Worm (Caenorhabditis elegans) whole organism, L4/young adult: ENCODE measurements around the gene C17C3.1.

Source experiments
- W03F9.2 ChIP-seq: fragments of 150-350 bp; optimal IDR thresholded peaks from 2 replicates; lab custom pipeline; 2014; ENCODE audit warnings: missing biosample characterization, missing genetic modification characterization
- him-1 ChIP-seq: sonication (generic microtip); optimal IDR thresholded peaks from 2 replicates; lab custom pipeline; 2016; ENCODE audit warnings: missing genotype, missing genetic modification reagents, missing genetic modification characterization, missing compliant biosample characterization

DNA sequence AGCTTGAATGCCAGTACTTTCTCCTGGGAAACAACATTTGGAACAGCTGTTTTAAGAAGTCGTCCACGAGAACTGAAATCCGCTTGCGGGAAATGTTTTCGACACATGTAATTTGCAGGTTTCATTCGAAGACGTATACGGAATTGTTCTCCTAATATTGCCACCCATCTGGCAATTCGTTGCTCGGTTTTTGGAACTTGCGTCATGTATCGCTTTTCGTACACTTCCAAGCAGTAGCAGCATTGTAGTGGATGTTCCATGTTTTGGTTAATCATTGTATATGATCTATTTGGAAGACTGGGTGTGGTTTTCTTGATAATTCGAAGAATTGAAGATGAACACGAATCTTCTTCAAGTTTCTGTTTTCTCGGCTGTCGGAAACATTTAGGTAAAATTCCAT lies 17.4 kb downstream of the C17C3.1 start:
- no peak for TF ChIP-seq W03F9.2 (tag; lab: Kevin White, UChicago)
- TF ChIP-seq him-1 (tag; lab: Kevin White, UChicago) = no peak
